Worm (Caenorhabditis elegans) whole organism, mixed stage, embryonic: ENCODE data around the gene Y54F10AR.1.

Source experiments
- M03D4.4 ChIP-seq: sonication (generic microtip); optimal IDR thresholded peaks from 2 replicates; lab custom pipeline; 2017; ENCODE audit warnings: mild to moderate bottlenecking, missing genetic modification characterization, missing compliant biosample characterization
- bed-3 ChIP-seq: fragments of 200-800 bp; sonication (Bioruptor generic); optimal IDR thresholded peaks from 3 replicates; lab custom pipeline; 2018; ENCODE audit warnings: mild to moderate bottlenecking, missing genetic modification characterization, moderate library complexity, missing compliant biosample characterization
- blmp-1 ChIP-seq: fragments of 150-350 bp; optimal IDR thresholded peaks from 2 replicates; lab custom pipeline; 2014; ENCODE audit warnings: missing biosample characterization, missing genetic modification characterization
- ceh-39 ChIP-seq: fragments of 150-350 bp; optimal IDR thresholded peaks from 2 replicates; lab custom pipeline; 2014; ENCODE audit warnings: missing biosample characterization, missing genetic modification characterization
- ceh-43 ChIP-seq: fragments of 200-800 bp; sonication (Bioruptor generic); optimal IDR thresholded peaks from 2 replicates; lab custom pipeline; 2018; ENCODE audit warnings: mild to moderate bottlenecking, missing genetic modification characterization, moderate library complexity, missing compliant biosample characterization
- ceh-83 ChIP-seq: fragments of 200-800 bp; sonication (Bioruptor generic); optimal IDR thresholded peaks from 2 replicates; lab custom pipeline; 2018; ENCODE audit warnings: mild to moderate bottlenecking, missing genetic modification characterization, missing compliant biosample characterization
- ces-1 ChIP-seq: fragments of 150-350 bp; optimal IDR thresholded peaks from 2 replicates; lab custom pipeline; 2014; ENCODE audit warnings: missing biosample characterization, missing genetic modification reagents, missing genetic modification characterization
- cnd-1 ChIP-seq: fragments of 200-800 bp; sonication (Bioruptor generic); optimal IDR thresholded peaks from 2 replicates; lab custom pipeline; 2018; ENCODE audit warnings: mild to moderate bottlenecking, missing genetic modification characterization, missing compliant biosample characterization
- drap-1 ChIP-seq: fragments of 200-800 bp; sonication (Bioruptor generic); optimal IDR thresholded peaks from 3 replicates; lab custom pipeline; 2018; ENCODE audit warnings: mild to moderate bottlenecking, missing genetic modification characterization, missing compliant biosample characterization
- elt-1 ChIP-seq: sonication (generic microtip); optimal IDR thresholded peaks from 2 replicates; lab custom pipeline; 2017; ENCODE audit warnings: missing genetic modification characterization, mild to moderate bottlenecking, missing compliant biosample characterization, antibody characterized with exemption, moderate library complexity, borderline replicate concordance; ENCODE audit not compliant: insufficient read depth
- elt-3 ChIP-seq: fragments of 150-350 bp; optimal IDR thresholded peaks from 2 replicates; lab custom pipeline; 2014; ENCODE audit warnings: missing biosample characterization, missing genetic modification characterization
- flh-1 ChIP-seq: fragments of 200-800 bp; sonication (Bioruptor generic); optimal IDR thresholded peaks from 2 replicates; lab custom pipeline; 2018; ENCODE audit warnings: mild to moderate bottlenecking, missing genetic modification characterization, moderate library complexity, missing compliant biosample characterization
- ham-2 ChIP-seq: fragments of 200-800 bp; sonication (Bioruptor generic); optimal IDR thresholded peaks from 2 replicates; lab custom pipeline; 2018; ENCODE audit warnings: mild to moderate bottlenecking, missing genetic modification characterization, missing compliant biosample characterization
- hlh-1 ChIP-seq: fragments of 150-350 bp; optimal IDR thresholded peaks from 2 replicates; lab custom pipeline; 2014; ENCODE audit warnings: missing biosample characterization, missing genetic modification reagents, missing genetic modification characterization
- lin-13 ChIP-seq: fragments of 150-350 bp; optimal IDR thresholded peaks from 2 replicates; lab custom pipeline; 2014; ENCODE audit warnings: missing biosample characterization, missing genetic modification characterization
- lin-32 ChIP-seq: fragments of 200-800 bp; sonication (Bioruptor generic); optimal IDR thresholded peaks from 2 replicates; lab custom pipeline; 2018; ENCODE audit warnings: mild to moderate bottlenecking, missing genetic modification characterization, missing compliant biosample characterization
- lsy-2 ChIP-seq: fragments of 150-350 bp; optimal IDR thresholded peaks from 2 replicates; lab custom pipeline; 2014; ENCODE audit warnings: missing biosample characterization, missing genetic modification characterization
- mab-5 ChIP-seq: fragments of 150-350 bp; optimal IDR thresholded peaks from 2 replicates; lab custom pipeline; 2014; ENCODE audit warnings: missing biosample characterization, missing genetic modification characterization
- mep-1 ChIP-seq: fragments of 150-350 bp; optimal IDR thresholded peaks from 2 replicates; lab custom pipeline; 2017; ENCODE audit warnings: missing biosample characterization, missing genetic modification reagents, missing genetic modification characterization, inconsistent platforms
- mls-2 ChIP-seq: sonication (generic microtip); optimal IDR thresholded peaks from 2 replicates; lab custom pipeline; 2016; ENCODE audit warnings: mild to moderate bottlenecking, missing genetic modification characterization, moderate library complexity, missing compliant biosample characterization
- nhr-12 ChIP-seq: fragments of 150-350 bp; optimal IDR thresholded peaks from 2 replicates; lab custom pipeline; 2014; ENCODE audit warnings: missing biosample characterization, missing genetic modification characterization
- nhr-2 ChIP-seq: fragments of 150-350 bp; optimal IDR thresholded peaks from 2 replicates; lab custom pipeline; 2014; ENCODE audit warnings: missing biosample characterization, missing genetic modification characterization
- nhr-237 ChIP-seq: fragments of 150-350 bp; optimal IDR thresholded peaks from 2 replicates; lab custom pipeline; 2014; ENCODE audit warnings: missing biosample characterization, missing genetic modification characterization
- nhr-28 ChIP-seq: fragments of 150-350 bp; optimal IDR thresholded peaks from 2 replicates; lab custom pipeline; 2014; ENCODE audit warnings: missing biosample characterization, missing genetic modification characterization
- nhr-76 ChIP-seq: sonication (generic microtip); optimal IDR thresholded peaks from 2 replicates; lab custom pipeline; 2017; ENCODE audit warnings: missing biosample characterization, missing genetic modification characterization
- pha-4 ChIP-seq: fragments of 150-350 bp; optimal IDR thresholded peaks from 2 replicates; lab custom pipeline; 2018; ENCODE audit warnings: missing biosample characterization, missing genetic modification reagents, missing genetic modification characterization
- sem-2 ChIP-seq: fragments of 200-800 bp; sonication (Bioruptor generic); optimal IDR thresholded peaks from 2 replicates; lab custom pipeline; 2018; ENCODE audit warnings: mild to moderate bottlenecking, missing genetic modification characterization, missing compliant biosample characterization
- snpc-4 ChIP-seq: fragments of 150-350 bp; optimal IDR thresholded peaks from 2 replicates; lab custom pipeline; 2014; ENCODE audit warnings: missing biosample characterization, missing genetic modification characterization
- sptf-1 ChIP-seq: sonication (generic microtip); optimal IDR thresholded peaks from 2 replicates; lab custom pipeline; 2017; ENCODE audit warnings: mild to moderate bottlenecking, missing genetic modification characterization, moderate library complexity, missing compliant biosample characterization
- tbx-8 ChIP-seq: fragments of 200-800 bp; sonication (Bioruptor generic); optimal IDR thresholded peaks from 2 replicates; lab custom pipeline; 2018; ENCODE audit warnings: mild to moderate bottlenecking, missing genetic modification characterization, moderate library complexity, missing compliant biosample characterization
- unc-120 ChIP-seq: sonication (generic microtip); optimal IDR thresholded peaks from 2 replicates; lab custom pipeline; 2017; ENCODE audit warnings: missing genetic modification characterization, missing compliant biosample characterization; ENCODE audit not compliant: poor library complexity, severe bottlenecking
- unc-39 ChIP-seq: fragments of 150-350 bp; optimal IDR thresholded peaks from 2 replicates; lab custom pipeline; 2014; ENCODE audit warnings: missing biosample characterization, missing genetic modification characterization
- unc-62 ChIP-seq: fragments of 150-350 bp; optimal IDR thresholded peaks from 2 replicates; lab custom pipeline; 2014; ENCODE audit warnings: missing biosample characterization, missing genetic modification reagents, missing genetic modification characterization
- zip-8 ChIP-seq: fragments of 150-350 bp; optimal IDR thresholded peaks from 2 replicates; lab custom pipeline; 2014; ENCODE audit warnings: missing biosample characterization, missing genetic modification characterization
- ztf-11 ChIP-seq: fragments of 150-350 bp; optimal IDR thresholded peaks from 2 replicates; lab custom pipeline; 2014; ENCODE audit warnings: missing biosample characterization, missing genetic modification characterization

The Y54F10AR.1 gene

ce11 chrIII:2530313-2530712, 45.2 kb downstream of the Y54F10AR.1 start, which contains the start of gene cone-1:
cone-1 (plus strand) TSS chrIII:2530613.
- TF ChIP-seq lin-32 (GFP tag; lab: Kevin White, UChicago) (no peak), unc-120 (tag; lab: Kevin White, UChicago) (no peak), snpc-4 (tag; lab: Kevin White, UChicago) (no peak), unc-62 (no peak), mab-5 (no peak), ceh-39 (tag; lab: Kevin White, UChicago) (no peak), blmp-1 (tag; lab: Kevin White, UChicago) (no peak), cnd-1 (tag; lab: Kevin White, UChicago) (no peak), drap-1 (no peak), bed-3 (GFP tag; lab: Kevin White, UChicago) (no peak), ces-1 (GFP tag; lab: Kevin White, UChicago) (no peak), hlh-1 (tag; lab: Kevin White, UChicago) (no peak), nhr-76 (tag; lab: Kevin White, UChicago) (no peak), lsy-2 (tag; lab: Kevin White, UChicago) (no peak)
- TF ChIP-seq, all 35 proteins: peak for 0

ce11 chrIII:2528621-2529113, 46.8 kb downstream of the Y54F10AR.1 start, which contains the start of the genes Y54F10AM.15, rbc-2 and ndua-8:
Y54F10AM.15 (minus strand) TSS chrIII:2528679.
rbc-2 (minus strand) TSS chrIII:2528689.
ndua-8 (plus strand) TSS chrIII:2529063.
- TF ChIP-seq sptf-1 (tag; lab: Kevin White, UChicago) (no peak), M03D4.4 (peak; percentile 7), pha-4 (tag; lab: Kevin White, UChicago) (peak; percentile 77), nhr-2 (tag; lab: Kevin White, UChicago) (peak; percentile 29), mls-2 (no peak), nhr-28 (tag; lab: Kevin White, UChicago) (no peak), sem-2 (no peak), unc-120 (tag; lab: Kevin White, UChicago) (peak; percentile 84), nhr-237 (tag; lab: Kevin White, UChicago) (peak; percentile 88), ces-1 (GFP tag; lab: Kevin White, UChicago) (peak; percentile 67), unc-39 (tag; lab: Kevin White, UChicago) (no peak), lin-32 (GFP tag; lab: Kevin White, UChicago) (no peak), ceh-43 (no peak), flh-1 (GFP tag; lab: Kevin White, UChicago) (no peak), bed-3 (GFP tag; lab: Kevin White, UChicago) (no peak), zip-8 (tag; lab: Kevin White, UChicago) (no peak), mep-1 (tag; lab: Kevin White, UChicago) (peak; percentile 97), mab-5 (peak; percentile 0), cnd-1 (tag; lab: Kevin White, UChicago) (no peak), tbx-8 (GFP tag; lab: Kevin White, UChicago) (no peak), nhr-76 (tag; lab: Kevin White, UChicago) (no peak), drap-1 (no peak), snpc-4 (tag; lab: Kevin White, UChicago) (no peak), ham-2 (GFP tag; lab: Kevin White, UChicago) (peak; percentile 8), blmp-1 (tag; lab: Kevin White, UChicago) (no peak), lin-13 (tag; lab: Kevin White, UChicago) (peak; percentile 96), elt-3 (tag; lab: Kevin White, UChicago) (no peak), ceh-39 (tag; lab: Kevin White, UChicago) (peak; percentile 83), lsy-2 (tag; lab: Kevin White, UChicago) (peak; percentile 91), ztf-11 (tag; lab: Kevin White, UChicago) (peak; percentile 12), unc-62 (peak; percentile 46), ceh-83 (GFP tag; lab: Kevin White, UChicago) (no peak), elt-1 (no peak), hlh-1 (tag; lab: Kevin White, UChicago) (peak; percentile 66), nhr-12 (tag; lab: Kevin White, UChicago) (no peak)
- TF ChIP-seq, all 35 proteins: peak for 15
